Fruit fly (Drosophila melanogaster) whole organism, embryonic: Measurements from ENCODE around the gene CG4942.

Experiments used
- BEAF-32 ChIP-seq: fragments of 200-800 bp; sonication (Bioruptor generic); optimal IDR thresholded peaks from 3 replicates; lab custom pipeline; 2017; ENCODE audit warnings: missing biosample characterization, missing genetic modification characterization, mild to moderate bottlenecking, moderate library complexity, missing genetic modification reagents
- CG10543 ChIP-seq: fragments of 200-800 bp; sonication (Bioruptor generic); optimal IDR thresholded peaks from 3 replicates; lab custom pipeline; 2017; ENCODE audit warnings: missing biosample characterization, mild to moderate bottlenecking, missing genetic modification characterization, moderate library complexity
- CG14710 ChIP-seq: fragments of 200-800 bp; sonication (Bioruptor generic); optimal IDR thresholded peaks from 3 replicates; lab custom pipeline; 2019; ENCODE audit warnings: missing biosample characterization, mild to moderate bottlenecking, missing genetic modification characterization, moderate library complexity
- CG15696 ChIP-seq: fragments of 200-800 bp; sonication (Bioruptor generic); optimal IDR thresholded peaks from 2 replicates; lab custom pipeline; 2019; ENCODE audit warnings: missing biosample characterization, mild to moderate bottlenecking, missing genetic modification characterization, moderate library complexity
- CG17328 ChIP-seq: fragments of 200-800 bp; sonication (Bioruptor generic); IDR thresholded peaks from 2 replicates; pipeline ENCODE4 v1.3.6; 2022; ENCODE audit warnings: missing biosample characterization, missing genetic modification characterization
- CG17568 ChIP-seq: fragments of 200-800 bp; sonication (Bioruptor generic); optimal IDR thresholded peaks from 2 replicates; lab custom pipeline; 2018; ENCODE audit warnings: missing biosample characterization, mild to moderate bottlenecking, missing genetic modification characterization, moderate library complexity
- CG2199 ChIP-seq: fragments of 200-800 bp; sonication (Bioruptor generic); IDR thresholded peaks from 3 replicates; pipeline ENCODE4 v1.3.6; 2022; ENCODE audit warnings: missing biosample characterization, missing genetic modification characterization
- CG3407 ChIP-seq: fragments of 200-800 bp; sonication (Bioruptor generic); optimal IDR thresholded peaks from 2 replicates; lab custom pipeline; 2018; ENCODE audit warnings: missing biosample characterization, mild to moderate bottlenecking, missing genetic modification characterization
- CG7556 ChIP-seq: fragments of 200-800 bp; sonication (Bioruptor generic); optimal IDR thresholded peaks from 2 replicates; lab custom pipeline; 2017; ENCODE audit warnings: missing biosample characterization, mild to moderate bottlenecking, missing genetic modification characterization
- CG8290 ChIP-seq, 3 experiments: fragments of 200-800 bp; sonication (Bioruptor generic); optimal IDR thresholded peaks; 2 replicates each; lab custom pipeline; 2016 to 2019; ENCODE audit warnings: missing biosample characterization in 3 of 3, missing genetic modification characterization in 3 of 3, mild to moderate bottlenecking in 2 of 3, moderate library complexity in 1 of 3
- CHES-1-like ChIP-seq: fragments of 200-800 bp; sonication (Bioruptor generic); optimal IDR thresholded peaks from 2 replicates; lab custom pipeline; 2016; ENCODE audit warnings: missing biosample characterization, missing genetic modification characterization
- Dad ChIP-seq: fragments of 200-800 bp; sonication (Bioruptor generic); optimal IDR thresholded peaks from 3 replicates; lab custom pipeline; 2016; ENCODE audit warnings: missing biosample characterization, missing genetic modification characterization
- Dip2 ChIP-seq: fragments of 200-800 bp; sonication (Bioruptor generic); IDR thresholded peaks from 2 replicates; pipeline ENCODE4 v1.3.6; 2022; ENCODE audit warnings: missing biosample characterization, missing genetic modification characterization
- Dref ChIP-seq: fragments of 200-800 bp; sonication (Bioruptor generic); IDR thresholded peaks from 2 replicates; pipeline ENCODE4 v1.3.6; 2022; ENCODE audit warnings: missing biosample characterization, missing genetic modification characterization
- GATAe ChIP-seq: fragments of 200-800 bp; sonication (Bioruptor generic); conservative IDR thresholded peaks from 2 replicates; pipeline ENCODE4 v1.3.6; 2022; ENCODE audit warnings: missing biosample characterization, missing genetic modification characterization
- HLHmδ ChIP-seq: fragments of 200-800 bp; sonication (Bioruptor generic); optimal IDR thresholded peaks from 2 replicates; lab custom pipeline; 2018; ENCODE audit warnings: missing biosample characterization, mild to moderate bottlenecking, missing genetic modification characterization, moderate library complexity
- Lhr ChIP-seq: fragments of 200-800 bp; sonication (Bioruptor generic); optimal IDR thresholded peaks from 3 replicates; lab custom pipeline; 2017; ENCODE audit warnings: mild to moderate bottlenecking, missing biosample characterization, missing genetic modification reagents, missing genetic modification characterization
- Nf-YB ChIP-seq: fragments of 200-800 bp; sonication (Bioruptor generic); optimal IDR thresholded peaks from 3 replicates; lab custom pipeline; 2019; ENCODE audit warnings: missing biosample characterization, mild to moderate bottlenecking, missing genetic modification characterization, moderate library complexity
- Nf-YC ChIP-seq: fragments of 200-800 bp; optimal IDR thresholded peaks from 3 replicates; lab custom pipeline; 2019; ENCODE audit warnings: missing biosample characterization, mild to moderate bottlenecking, missing genetic modification characterization, moderate library complexity
- chinmo ChIP-seq: fragments of 200-800 bp; sonication (Bioruptor generic); IDR thresholded peaks from 4 replicates; pipeline ENCODE4 v1.3.6; 2022; ENCODE audit warnings: missing biosample characterization, missing genetic modification characterization; ENCODE audit not compliant: partially characterized antibody
- chn ChIP-seq: fragments of 200-800 bp; sonication (Bioruptor generic); optimal IDR thresholded peaks from 2 replicates; lab custom pipeline; 2016; ENCODE audit warnings: missing biosample characterization, missing genetic modification characterization
- ci ChIP-seq: fragments of 200-800 bp; sonication (Bioruptor generic); IDR thresholded peaks from 3 replicates; pipeline ENCODE4 v1.3.6; 2022; ENCODE audit warnings: missing biosample characterization, missing genetic modification characterization
- crol ChIP-seq: fragments of 200-800 bp; sonication (Bioruptor generic); IDR thresholded peaks from 2 replicates; pipeline ENCODE4 v1.3.6; 2022; ENCODE audit warnings: missing biosample characterization, missing genetic modification characterization
- da ChIP-seq: fragments of 200-800 bp; sonication (Bioruptor generic); optimal IDR thresholded peaks from 2 replicates; lab custom pipeline; 2016; ENCODE audit warnings: missing biosample characterization, missing genetic modification characterization
- exex ChIP-seq: fragments of 200-800 bp; sonication (Bioruptor generic); optimal IDR thresholded peaks from 4 replicates; lab custom pipeline; 2018; ENCODE audit warnings: missing biosample characterization, mild to moderate bottlenecking, missing genetic modification characterization, moderate library complexity
- gcm ChIP-seq: fragments of 200-800 bp; sonication (Bioruptor generic); optimal IDR thresholded peaks from 2 replicates; lab custom pipeline; 2019; ENCODE audit warnings: missing biosample characterization, mild to moderate bottlenecking, missing genetic modification characterization, moderate library complexity
- grn ChIP-seq: fragments of 200-800 bp; sonication (Bioruptor generic); optimal IDR thresholded peaks from 3 replicates; lab custom pipeline; 2017; ENCODE audit warnings: missing biosample characterization, missing genetic modification characterization
- hth ChIP-seq: fragments of >200 bp; optimal IDR thresholded peaks from 2 replicates; lab custom pipeline; 2017; ENCODE audit warnings: inconsistent platforms
- lab ChIP-seq: fragments of 200-800 bp; sonication (Bioruptor generic); optimal IDR thresholded peaks from 3 replicates; lab custom pipeline; 2017; ENCODE audit warnings: missing biosample characterization, missing genetic modification characterization, mild to moderate bottlenecking, moderate library complexity, missing genetic modification reagents
- mirr ChIP-seq: fragments of 200-800 bp; sonication (Bioruptor generic); optimal IDR thresholded peaks from 3 replicates; lab custom pipeline; 2018; ENCODE audit warnings: missing biosample characterization, mild to moderate bottlenecking, missing genetic modification characterization
- pan ChIP-seq, 4 experiments: fragments of >200 bp in 3 of 4; fragments of 200-800 bp in 1 of 4; sonication (Bioruptor generic) in 1 of 4; optimal IDR thresholded peaks in 3 of 4; IDR thresholded peaks in 1 of 4; 2 replicates each; pipeline versions ENCODE4 v1.3.6 to Lab custom; 2017 to 2022; ENCODE audit warnings: missing biosample characterization in 2 of 4, missing genetic modification characterization in 2 of 4, mixed read lengths in 1 of 4
- pfk ChIP-seq: fragments of 200-800 bp; sonication (Bioruptor generic); optimal IDR thresholded peaks from 2 replicates; lab custom pipeline; 2018; ENCODE audit warnings: missing biosample characterization, mild to moderate bottlenecking, missing genetic modification characterization, moderate library complexity
- sd ChIP-seq: fragments of 200-800 bp; sonication (Bioruptor generic); optimal IDR thresholded peaks from 3 replicates; lab custom pipeline; 2018; ENCODE audit warnings: missing biosample characterization, mild to moderate bottlenecking, missing genetic modification characterization, moderate library complexity
- slp2 ChIP-seq: fragments of 200-800 bp; sonication (Bioruptor generic); optimal IDR thresholded peaks from 2 replicates; lab custom pipeline; 2016; ENCODE audit warnings: missing biosample characterization, missing genetic modification characterization
- sob ChIP-seq: fragments of 200-800 bp; sonication (Bioruptor generic); IDR thresholded peaks from 2 replicates; pipeline ENCODE4 v1.3.6; 2022; ENCODE audit warnings: missing biosample characterization, missing genetic modification characterization
- sr ChIP-seq: fragments of 200-800 bp; sonication (Bioruptor generic); IDR thresholded peaks from 3 replicates; pipeline ENCODE4 v1.3.6; 2022; ENCODE audit warnings: missing biosample characterization, missing genetic modification characterization
- sug ChIP-seq: fragments of 200-800 bp; optimal IDR thresholded peaks from 2 replicates; lab custom pipeline; 2019; ENCODE audit warnings: missing biosample characterization, mild to moderate bottlenecking, missing genetic modification characterization, moderate library complexity
- tna ChIP-seq: fragments of 200-800 bp; sonication (Bioruptor generic); IDR thresholded peaks from 2 replicates; pipeline ENCODE4 v1.3.6; 2022; ENCODE audit warnings: missing biosample characterization, missing genetic modification characterization; ENCODE audit not compliant: partially characterized antibody
- vvl ChIP-seq: fragments of 200-800 bp; sonication (Bioruptor generic); IDR thresholded peaks from 2 replicates; pipeline ENCODE4 v1.3.6; 2022; ENCODE audit warnings: missing biosample characterization, missing genetic modification characterization

CG4942 gene

dm6 chr3L:9114404-9114803, 41.5 kb downstream of the CG4942 start:
- TF ChIP-seq hth (lab: Kevin White, UChicago) (no peak), lab (GFP tag; lab: Kevin White, UChicago) (peak; percentile 69), chn (GFP tag; lab: Kevin White, UChicago) (no peak), CG15696 (no peak), mirr (peak; percentile 42), sob (GFP tag; lab: Robert Waterston, UW) (0 out of 2 replicates have a peak, but pooled peaks have one; percentile 7), da (GFP tag; lab: Kevin White, UChicago) (no peak), CG2199 (GFP tag; lab: Robert Waterston, UW) (peak; percentile 80; the same call in 2 of the 3 replicates), chinmo (GFP tag; lab: Robert Waterston, UW) (0 out of 4 replicates have a peak, but pooled peaks have one; percentile 11), Dip2 (GFP tag; lab: Robert Waterston, UW) (no peak), CG7556 (GFP tag; lab: Kevin White, UChicago) (no peak), CG17328 (GFP tag; lab: Robert Waterston, UW) (no peak), Nf-YB (GFP tag; lab: Kevin White, UChicago) (peak; percentile 40), tna (GFP tag; lab: Robert Waterston, UW) (no peak), Dref (GFP tag; lab: Robert Waterston, UW) (no peak), Dad (GFP tag; lab: Kevin White, UChicago) (no peak), crol (peak; percentile 87), exex (tag; lab: Kevin White, UChicago) (peak; percentile 65), BEAF-32 (GFP tag; lab: Kevin White, UChicago) (no peak), GATAe (GFP tag; lab: Robert Waterston, UW) (peak; percentile 70; the same call in 1 of the 2 replicates), CG3407 (GFP tag; lab: Kevin White, UChicago) (no peak), slp2 (GFP tag; lab: Kevin White, UChicago) (no peak), sd (tag; lab: Kevin White, UChicago) (peak; percentile 60), CG14710 (tag; lab: Kevin White, UChicago) (no peak), vvl (0 out of 2 replicates have a peak, but pooled peaks have one; percentile 18), Nf-YC (tag; lab: Kevin White, UChicago) (peak; percentile 37), gcm (GFP tag; lab: Kevin White, UChicago) (no peak), CG17568 (GFP tag; lab: Kevin White, UChicago) (no peak), CHES-1-like (GFP tag; lab: Kevin White, UChicago) (no peak), grn (GFP tag; lab: Kevin White, UChicago) (peak; percentile 91), CG10543 (GFP tag; lab: Kevin White, UChicago) (peak; percentile 11), sr (0 out of 3 replicates have a peak, but pooled peaks have one; percentile 21), pfk (GFP tag; lab: Kevin White, UChicago) (no peak), pan (optimal IDR thresholded peaks at IDR 0.05; lab: Kevin White, UChicago) (no peak), pan (GFP tag; optimal IDR thresholded peaks at IDR 0.05 in 1 of 2, IDR thresholded peaks at IDR 0.05 in 1 of 2) (peak in 1 of 2 experiments; percentile 33), Lhr (GFP tag; lab: Kevin White, UChicago) (no peak), sug (tag; lab: Kevin White, UChicago) (peak; percentile 63), HLHmδ (GFP tag; lab: Kevin White, UChicago) (no peak), ci (peak; percentile 27; the same call in 2 of the 3 replicates), CG8290 (GFP tag; optimal IDR thresholded peaks at IDR 0.05; lab: Kevin White, UChicago) (no peak), CG8290 (tag; optimal IDR thresholded peaks at IDR 0.05; lab: Kevin White, UChicago) (no peak)
